Worm (Caenorhabditis elegans) whole organism, L3 larva: ENCODE data around the gene R02F2.1.

Experiments used
- R02D3.7 ChIP-seq: fragments of 150-350 bp; optimal IDR thresholded peaks from 2 replicates; lab custom pipeline; 2014; ENCODE audit warnings: missing biosample characterization, missing genetic modification characterization
- ama-1 ChIP-seq: fragments of 150-350 bp; optimal IDR thresholded peaks from 2 replicates; lab custom pipeline; 2018
- ceh-16 ChIP-seq: sonication (generic microtip); optimal IDR thresholded peaks from 2 replicates; lab custom pipeline; 2017; ENCODE audit warnings: missing biosample characterization, missing genetic modification characterization
- ceh-28 ChIP-seq: fragments of 150-350 bp; optimal IDR thresholded peaks from 2 replicates; lab custom pipeline; 2014; ENCODE audit warnings: missing biosample characterization, missing genetic modification reagents, missing genetic modification characterization
- ceh-82 ChIP-seq: fragments of 150-350 bp; optimal IDR thresholded peaks from 2 replicates; lab custom pipeline; 2014; ENCODE audit warnings: missing biosample characterization, missing genetic modification characterization
- ceh-9 ChIP-seq: sonication (generic microtip); optimal IDR thresholded peaks from 2 replicates; lab custom pipeline; 2018; ENCODE audit warnings: missing biosample characterization, missing genetic modification characterization
- daf-12 ChIP-seq: fragments of 150-350 bp; optimal IDR thresholded peaks from 2 replicates; lab custom pipeline; 2014; ENCODE audit warnings: missing biosample characterization, missing genetic modification reagents, missing genetic modification characterization
- egl-27 ChIP-seq: sonication (generic microtip); optimal IDR thresholded peaks from 4 replicates; lab custom pipeline; 2017; ENCODE audit warnings: missing biosample characterization, missing genetic modification reagents, missing genetic modification characterization
- elt-2 ChIP-seq: sonication (generic microtip); optimal IDR thresholded peaks from 2 replicates; lab custom pipeline; 2016; ENCODE audit warnings: missing genetic modification reagents, mild to moderate bottlenecking, missing genetic modification characterization, missing compliant biosample characterization
- elt-3 ChIP-seq, 3 experiments: fragments of 150-350 bp in 1 of 3; sonication (generic microtip) in 2 of 3; optimal IDR thresholded peaks; 2 replicates in 2 of 3; 4 replicates in 1 of 3; lab custom pipeline; 2014 to 2017; ENCODE audit warnings: missing biosample characterization in 3 of 3, missing genetic modification characterization in 3 of 3
- hmg-11 ChIP-seq: sonication (generic microtip); optimal IDR thresholded peaks from 2 replicates; lab custom pipeline; 2016; ENCODE audit warnings: missing genetic modification characterization, missing compliant biosample characterization
- jun-1 ChIP-seq: fragments of 150-350 bp; optimal IDR thresholded peaks from 2 replicates; lab custom pipeline; 2014; ENCODE audit warnings: missing biosample characterization, missing genetic modification reagents, missing genetic modification characterization
- lin-15B ChIP-seq: fragments of 150-350 bp; optimal IDR thresholded peaks from 2 replicates; lab custom pipeline; 2014; ENCODE audit warnings: missing biosample characterization, missing genetic modification characterization
- lin-39 ChIP-seq: fragments of 150-350 bp; optimal IDR thresholded peaks from 2 replicates; lab custom pipeline; 2018; ENCODE audit warnings: missing biosample characterization, missing genetic modification reagents, missing genetic modification characterization
- nfya-1 ChIP-seq: sonication (generic microtip); optimal IDR thresholded peaks from 2 replicates; lab custom pipeline; 2017; ENCODE audit warnings: missing genetic modification characterization, mild to moderate bottlenecking, missing compliant biosample characterization, antibody characterized with exemption, moderate library complexity; ENCODE audit not compliant: insufficient read depth
- nhr-11 ChIP-seq: fragments of 150-350 bp; optimal IDR thresholded peaks from 2 replicates; lab custom pipeline; 2014; ENCODE audit warnings: missing biosample characterization, missing genetic modification characterization
- nhr-23 ChIP-seq: fragments of 150-350 bp; optimal IDR thresholded peaks from 2 replicates; lab custom pipeline; 2014; ENCODE audit warnings: missing biosample characterization, missing genetic modification reagents, missing genetic modification characterization
- nhr-237 ChIP-seq: fragments of 150-350 bp; optimal IDR thresholded peaks from 2 replicates; lab custom pipeline; 2014; ENCODE audit warnings: missing biosample characterization, missing genetic modification characterization
- nhr-28 ChIP-seq: fragments of 150-350 bp; optimal IDR thresholded peaks from 2 replicates; lab custom pipeline; 2014; ENCODE audit warnings: missing biosample characterization, missing genetic modification characterization
- nhr-77 ChIP-seq: fragments of 150-350 bp; optimal IDR thresholded peaks from 2 replicates; lab custom pipeline; 2014; ENCODE audit warnings: missing biosample characterization, missing genetic modification characterization
- pqm-1 ChIP-seq: fragments of 150-350 bp; optimal IDR thresholded peaks from 2 replicates; lab custom pipeline; 2017; ENCODE audit warnings: missing biosample characterization, missing genetic modification characterization, inconsistent platforms
- sea-2 ChIP-seq: fragments of 150-350 bp; sonication (generic microtip); optimal IDR thresholded peaks from 4 replicates; lab custom pipeline; 2014; ENCODE audit warnings: missing biosample characterization, missing genetic modification reagents, missing genetic modification characterization
- tbx-2 ChIP-seq: sonication (generic microtip); optimal IDR thresholded peaks from 2 replicates; lab custom pipeline; 2016; ENCODE audit warnings: mild to moderate bottlenecking, missing genetic modification characterization, missing compliant biosample characterization
- unc-39 ChIP-seq: sonication (generic microtip); optimal IDR thresholded peaks from 4 replicates; lab custom pipeline; 2017; ENCODE audit warnings: missing biosample characterization, missing genetic modification characterization
- zag-1 ChIP-seq: fragments of 150-350 bp; optimal IDR thresholded peaks from 2 replicates; lab custom pipeline; 2014; ENCODE audit warnings: missing biosample characterization, missing genetic modification characterization
- ztf-11 ChIP-seq: fragments of 150-350 bp; optimal IDR thresholded peaks from 2 replicates; lab custom pipeline; 2014; ENCODE audit warnings: missing biosample characterization, missing genetic modification characterization
- ztf-4 ChIP-seq: fragments of 150-350 bp; optimal IDR thresholded peaks from 2 replicates; lab custom pipeline; 2014; ENCODE audit warnings: missing biosample characterization, missing genetic modification characterization

The R02F2.1 gene

ce11 chrIII:5478824-5479368 lies 22.8 kb upstream of the R02F2.1 start, which contains the start of the genes R02F2.6 and R02F2.5:
TSS of gene R02F2.6 (minus strand) at chrIII:5478924.
TSS of gene R02F2.5 (plus strand) at chrIII:5479318.
- TF ChIP-seq nhr-77 (tag; lab: Kevin White, UChicago) (no peak), elt-2 (tag; lab: Kevin White, UChicago) (no peak), ceh-82 (tag; lab: Kevin White, UChicago) (no peak), zag-1 (tag; lab: Kevin White, UChicago) (no peak), nhr-11 (no peak), R02D3.7 (tag; lab: Kevin White, UChicago) (no peak), nhr-28 (no peak), jun-1 (tag; lab: Kevin White, UChicago) (no peak)

ce11 chrIII:5479493-5480167 lies 22.1 kb upstream of the R02F2.1 start:
- TF ChIP-seq nfya-1 (no peak), lin-15B (tag; lab: Kevin White, UChicago) (no peak), ceh-16 (no peak), tbx-2 (tag; lab: Kevin White, UChicago) (no peak), sea-2 (GFP tag; lab: Kevin White, UChicago) (no peak), nhr-11 (no peak), ceh-28 (tag; lab: Kevin White, UChicago) (peak; percentile 51)

- TF ChIP-seq nfya-1 (peak; percentile 2), nhr-23 (tag; lab: Kevin White, UChicago) (peak; percentile 23), nhr-237 (tag; lab: Kevin White, UChicago) (no peak), lin-15B (tag; lab: Kevin White, UChicago) (peak; percentile 12)
Measured at ce11 chrIII:5483738-5484315, 17.9 kb upstream of the R02F2.1 start, which contains the start of the genes R02F2.7 and R02F2.4. TSS of gene R02F2.7 (minus strand) at chrIII:5483773. TSS of gene R02F2.4 (plus strand) at chrIII:5484289.

ce11 chrIII:5486345-5486744 lies 15.3 kb upstream of the R02F2.1 start:
- TF ChIP-seq nhr-237 (tag; lab: Kevin White, UChicago) = no peak
- TF ChIP-seq nfya-1 = peak; percentile 54
- TF ChIP-seq ztf-11 (tag; lab: Kevin White, UChicago) = no peak

- TF ChIP-seq ceh-16 (no peak), jun-1 (tag; lab: Kevin White, UChicago) (no peak), elt-3 (tag; optimal IDR thresholded peaks at IDR 0.05; lab: Kevin White, UChicago) (no peak), nfya-1 (no peak), ztf-4 (no peak), nhr-23 (tag; lab: Kevin White, UChicago) (no peak)
Measured at ce11 chrIII:5487087-5487603, 14.5 kb upstream of the R02F2.1 start, which contains the start of gene osg-1. TSS of gene osg-1 (plus strand) at chrIII:5487553.

- TF ChIP-seq lin-15B (tag; lab: Kevin White, UChicago) = no peak
- no peak for TF ChIP-seq pqm-1 (tag; lab: Kevin White, UChicago)
- no peak for TF ChIP-seq nhr-77 (tag; lab: Kevin White, UChicago)
- no peak for TF ChIP-seq hmg-11
- no peak for TF ChIP-seq ama-1 (lab: Kevin White, UChicago)
- no peak for TF ChIP-seq zag-1 (tag; lab: Kevin White, UChicago)
- no peak for TF ChIP-seq lin-39
- TF ChIP-seq daf-12 (tag; lab: Kevin White, UChicago) = no peak
- TF ChIP-seq nhr-23 (tag; lab: Kevin White, UChicago) = no peak
- no peak for TF ChIP-seq ceh-9 (tag; lab: Kevin White, UChicago)
- no peak for TF ChIP-seq egl-27
- TF ChIP-seq unc-39 (tag; lab: Kevin White, UChicago) = no peak
- TF ChIP-seq elt-3 (tag; optimal IDR thresholded peaks at IDR 0.05; lab: Kevin White, UChicago) = no peak
Measured at ce11 chrIII:5495168-5495567, 6.5 kb upstream of the R02F2.1 start, which contains the start of gene R02F2.8. TSS of gene R02F2.8 (minus strand) at chrIII:5495268.
